Worm (Caenorhabditis elegans): ENCODE data around the gene gcp-2.1.

gcp-2.1 gene

ce11 chrX:305057-305456 is 3.4 kb downstream of the gcp-2.1 start:
- TF ChIP-seq unc-42 (tag; optimal IDR thresholded peaks at IDR 0.05), result peak; percentile 86
- no peak for TF ChIP-seq T23F11.4 (GFP tag; optimal IDR thresholded peaks at IDR 0.05)

DNA sequence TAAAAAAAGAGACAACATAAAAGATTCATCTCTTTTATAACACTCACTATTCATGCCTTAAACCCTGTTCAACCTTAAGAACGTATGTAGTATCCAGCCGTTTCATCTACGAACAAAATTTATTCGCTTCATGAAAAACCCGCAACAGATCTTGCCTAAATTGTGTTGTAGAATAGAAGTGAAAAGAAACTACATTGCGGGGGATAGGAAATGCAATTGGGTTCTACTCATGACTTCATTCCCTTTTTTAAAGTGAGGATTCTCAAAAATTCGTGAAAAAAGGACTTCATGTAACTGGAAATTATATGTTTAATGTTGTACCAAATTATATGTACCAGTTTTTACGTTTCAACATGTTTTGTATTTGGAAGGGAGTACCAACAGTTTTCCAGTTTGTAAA is 7.4 kb downstream of the gcp-2.1 start:
- TF ChIP-seq unc-42 (tag; optimal IDR thresholded peaks at IDR 0.05), result peak; percentile 63
- TF ChIP-seq pqm-1 (tag; optimal IDR thresholded peaks at IDR 0.05), result no peak

ce11 chrX:311211-311610 is 9.6 kb downstream of the gcp-2.1 start, which contains the start of gene nlp-64:
nlp-64 (minus strand) TSS chrX:311311.
- no peak for TF ChIP-seq lin-11 (tag; optimal IDR thresholded peaks at IDR 0.05)
- no peak for TF ChIP-seq ceh-48 (tag; optimal IDR thresholded peaks at IDR 0.05)
- TF ChIP-seq ceh-34 (tag; optimal IDR thresholded peaks at IDR 0.05), result no peak
- no peak for TF ChIP-seq pqm-1 (tag; optimal IDR thresholded peaks at IDR 0.05)
- no peak for TF ChIP-seq unc-86 (tag; optimal IDR thresholded peaks at IDR 0.05)
- no peak for TF ChIP-seq tbx-2 (tag; optimal IDR thresholded peaks at IDR 0.05)
- no peak for TF ChIP-seq hlh-8 (tag; optimal IDR thresholded peaks at IDR 0.05)
- TF ChIP-seq mec-3 (tag; optimal IDR thresholded peaks at IDR 0.05; ENCODE audit: borderline replicate concordance), result no peak
- TF ChIP-seq ets-4 (tag; optimal IDR thresholded peaks at IDR 0.05), result no peak
- no peak for TF ChIP-seq unc-3 (GFP tag; conservative IDR thresholded peaks at IDR 0.05)
- no peak for TF ChIP-seq unc-3 (tag; optimal IDR thresholded peaks at IDR 0.05)
- no peak for TF ChIP-seq ceh-45 (GFP tag; IDR thresholded peaks at IDR 0.05)
- no peak for TF ChIP-seq hlh-30 (tag; optimal IDR thresholded peaks at IDR 0.05; ENCODE audit: insufficient read depth)
- no peak for TF ChIP-seq ceh-19 (GFP tag; optimal IDR thresholded peaks at IDR 0.05)
- TF ChIP-seq Y22D7AL.16 (tag; optimal IDR thresholded peaks at IDR 0.05), result no peak
- TF ChIP-seq pha-4 (tag; optimal IDR thresholded peaks at IDR 0.05), result no peak
- TF ChIP-seq T23F11.4 (GFP tag; optimal IDR thresholded peaks at IDR 0.05), result no peak
- no peak for TF ChIP-seq ceh-14 (tag; optimal IDR thresholded peaks at IDR 0.05)
- no peak for TF ChIP-seq zip-5 (tag; optimal IDR thresholded peaks at IDR 0.05)

ce11 chrX:312238-312637 is 10.6 kb downstream of the gcp-2.1 start:
- TF ChIP-seq pax-1 (tag; optimal IDR thresholded peaks at IDR 0.05), result no peak
- TF ChIP-seq npax-4 (tag; optimal IDR thresholded peaks at IDR 0.05), result no peak
- TF ChIP-seq eyg-1 (tag; optimal IDR thresholded peaks at IDR 0.05), result no peak
- no peak for TF ChIP-seq fax-1 (tag; optimal IDR thresholded peaks at IDR 0.05)
- TF ChIP-seq madf-2 (tag; optimal IDR thresholded peaks at IDR 0.05), result no peak
- no peak for TF ChIP-seq ceh-2 (tag; optimal IDR thresholded peaks at IDR 0.05)
- no peak for TF ChIP-seq ceh-19 (GFP tag; optimal IDR thresholded peaks at IDR 0.05)
- no peak for TF ChIP-seq ceh-31 (tag; optimal IDR thresholded peaks at IDR 0.05)
- TF ChIP-seq ets-4 (tag; optimal IDR thresholded peaks at IDR 0.05), result no peak
- no peak for TF ChIP-seq K02D7.2 (tag; optimal IDR thresholded peaks at IDR 0.05)
- TF ChIP-seq ceh-9 (tag; optimal IDR thresholded peaks at IDR 0.05), result no peak
- TF ChIP-seq syd-9 (tag; optimal IDR thresholded peaks at IDR 0.05), result no peak
- TF ChIP-seq hlh-8 (tag; optimal IDR thresholded peaks at IDR 0.05), result no peak
- no peak for TF ChIP-seq ceh-34 (tag; optimal IDR thresholded peaks at IDR 0.05)
- no peak for TF ChIP-seq T23F11.4 (GFP tag; optimal IDR thresholded peaks at IDR 0.05)
- TF ChIP-seq che-1 (tag; optimal IDR thresholded peaks at IDR 0.05), result no peak

ce11 chrX:312908-313307 is 11.3 kb downstream of the gcp-2.1 start, which contains the start of gene M02E1.4:
M02E1.4 (plus strand) TSS chrX:313274.
- TF ChIP-seq pax-1 (tag; optimal IDR thresholded peaks at IDR 0.05) (no peak), ceh-48 (tag; optimal IDR thresholded peaks at IDR 0.05) (no peak), elt-4 (tag; optimal IDR thresholded peaks at IDR 0.05) (no peak), tbx-7 (tag; optimal IDR thresholded peaks at IDR 0.05) (no peak), K02D7.2 (tag; optimal IDR thresholded peaks at IDR 0.05) (no peak), pha-2 (tag; optimal IDR thresholded peaks at IDR 0.05) (no peak), ztf-16 (tag; optimal IDR thresholded peaks at IDR 0.05) (no peak), fkh-6 (tag; optimal IDR thresholded peaks at IDR 0.05) (no peak), K09A11.1 (tag; optimal IDR thresholded peaks at IDR 0.05; ENCODE audit: insufficient read depth) (no peak), pros-1 (tag; optimal IDR thresholded peaks at IDR 0.05) (no peak), ets-4 (tag; optimal IDR thresholded peaks at IDR 0.05) (no peak), ttx-3 (tag; optimal IDR thresholded peaks at IDR 0.05) (no peak), nfya-1 (tag; optimal IDR thresholded peaks at IDR 0.05) (no peak), rnt-1 (tag; optimal IDR thresholded peaks at IDR 0.05) (no peak), elt-2 (tag; optimal IDR thresholded peaks at IDR 0.05) (no peak), unc-55 (GFP tag; optimal IDR thresholded peaks at IDR 0.05) (no peak), ceh-14 (tag; optimal IDR thresholded peaks at IDR 0.05) (no peak)
